Worm (Caenorhabditis elegans) whole organism, young adult: ENCODE measurements around the gene srh-68.

Experiments
- F22D6.2 ChIP-seq: sonication (generic microtip); optimal IDR thresholded peaks from 2 replicates; lab custom pipeline; 2016; ENCODE audit warnings: mild to moderate bottlenecking, missing genetic modification characterization, missing compliant biosample characterization
- Y56A3A.18 ChIP-seq: fragments of 200-800 bp; sonication (Bioruptor generic); IDR thresholded peaks from 2 replicates; pipeline ENCODE4 v1.3.6; 2022; ENCODE audit warnings: missing genetic modification reagents, missing genetic modification characterization, missing compliant biosample characterization
- nhr-179 ChIP-seq: sonication (generic microtip); optimal IDR thresholded peaks from 2 replicates; lab custom pipeline; 2016; ENCODE audit warnings: mild to moderate bottlenecking, missing genetic modification characterization, missing compliant biosample characterization
- zfh-2 ChIP-seq: fragments of 200-800 bp; sonication (Bioruptor generic); conservative IDR thresholded peaks from 2 replicates; pipeline ENCODE4 v1.3.6; 2022; ENCODE audit warnings: missing genetic modification reagents, missing genetic modification characterization, missing compliant biosample characterization

DNA sequence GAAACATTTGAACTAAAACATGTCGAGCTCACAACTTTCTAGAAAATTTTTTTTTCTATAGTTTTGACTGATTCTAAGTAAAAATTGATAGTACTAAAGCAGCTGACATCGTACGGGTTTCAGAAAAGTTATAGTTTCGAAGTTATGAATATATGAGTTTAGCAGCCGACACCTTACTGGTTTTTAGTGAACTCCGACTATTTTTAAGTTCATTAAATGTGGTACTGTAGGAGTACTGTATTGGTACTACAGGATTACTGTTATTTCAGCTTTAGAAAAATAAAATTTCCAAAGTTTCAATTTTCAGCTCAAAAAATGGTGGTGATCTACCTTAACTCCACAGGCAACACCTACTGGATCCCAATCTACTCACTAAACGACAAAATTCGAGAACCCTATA, 41.6 kb upstream of the srh-68 start, which contains the start of gene sre-37:
- TF ChIP-seq nhr-179 (no peak), Y56A3A.18 (no peak), zfh-2 (no peak), F22D6.2 (tag; lab: Kevin White, UChicago) (no peak)
